Worm (Caenorhabditis elegans) whole organism, L3 larva: ENCODE data around the gene C49C8.5.

Experiments
- ama-1 ChIP-seq: fragments of 150-350 bp; optimal IDR thresholded peaks from 2 replicates; lab custom pipeline; 2018
- nfya-1 ChIP-seq: sonication (generic microtip); optimal IDR thresholded peaks from 2 replicates; lab custom pipeline; 2017; ENCODE audit warnings: missing genetic modification characterization, mild to moderate bottlenecking, missing compliant biosample characterization, antibody characterized with exemption, moderate library complexity; ENCODE audit not compliant: insufficient read depth
- nhr-77 ChIP-seq: fragments of 150-350 bp; optimal IDR thresholded peaks from 2 replicates; lab custom pipeline; 2014; ENCODE audit warnings: missing biosample characterization, missing genetic modification characterization

ce11 chrIV:8608204-8608603, 45.3 kb downstream of the C49C8.5 start:
- TF ChIP-seq nhr-77 (tag; lab: Kevin White, UChicago) (no peak), ama-1 (lab: Kevin White, UChicago) (no peak), nfya-1 (tag; lab: Kevin White, UChicago) (no peak)
